Fruit fly (Drosophila melanogaster): ENCODE data around the gene CG33965.

CG33965 gene

DNA sequence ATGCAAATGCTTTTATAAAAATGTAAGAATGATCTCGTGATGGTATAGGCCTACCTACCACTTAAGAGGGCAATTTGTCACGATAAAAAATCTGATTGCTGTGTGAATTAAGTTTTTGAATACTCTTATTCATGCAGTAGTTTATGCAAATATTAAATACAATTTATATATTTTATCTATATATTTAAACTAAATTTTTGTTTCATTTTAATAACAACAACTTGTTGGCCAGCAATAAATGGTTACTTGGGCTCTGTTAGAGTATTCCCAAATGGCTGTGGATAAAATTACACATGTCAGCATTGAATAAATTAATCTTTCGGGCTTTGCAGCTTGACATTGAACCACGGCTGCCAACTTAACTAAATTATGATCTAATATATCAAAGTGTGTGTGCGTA lies 25.9 kb downstream of the CG33965 start (continued):
- peak; percentile 62 for TF ChIP-seq CG2678 (tag; optimal IDR thresholded peaks at IDR 0.05)
- 0 out of 3 replicates have a peak, but pooled peaks have one; percentile 50 for TF ChIP-seq CG11695 (GFP tag; IDR thresholded peaks at IDR 0.05)
- TF ChIP-seq TFAM (GFP tag; optimal IDR thresholded peaks at IDR 0.05) = no peak
- TF ChIP-seq grau (tag; optimal IDR thresholded peaks at IDR 0.05) = peak; percentile 58
- TF ChIP-seq CG3847 (GFP tag; IDR thresholded peaks at IDR 0.05) = peak; percentile 47
- TF ChIP-seq CG15269 (tag; optimal IDR thresholded peaks at IDR 0.05) = peak; percentile 69
- TF ChIP-seq Rx (GFP tag; IDR thresholded peaks at IDR 0.05) = no peak
- TF ChIP-seq CG12659 (GFP tag; optimal IDR thresholded peaks at IDR 0.05) = peak; percentile 17
- peak; percentile 49; the same call in 1 of the 2 replicates for TF ChIP-seq sob (GFP tag; IDR thresholded peaks at IDR 0.05)
- peak; percentile 4 for TF ChIP-seq Abd-B (GFP tag; optimal IDR thresholded peaks at IDR 0.05)
- peak; percentile 28 for TF ChIP-seq Dek (tag; optimal IDR thresholded peaks at IDR 0.05)
- TF ChIP-seq CG13296 (GFP tag; optimal IDR thresholded peaks at IDR 0.05) = peak; percentile 37
- TF ChIP-seq Meics (GFP tag; optimal IDR thresholded peaks at IDR 0.05) = peak; percentile 34
- TF ChIP-seq Dbx (GFP tag; IDR thresholded peaks at IDR 0.05) = no peak
- peak; percentile 27 for TF ChIP-seq CG13424 (tag; optimal IDR thresholded peaks at IDR 0.05)
- no peak for TF ChIP-seq CG10274 (GFP tag; optimal IDR thresholded peaks at IDR 0.05)
- TF ChIP-seq E2f1 (GFP tag; IDR thresholded peaks at IDR 0.05) = peak; percentile 35
- TF ChIP-seq esg (GFP tag; conservative IDR thresholded peaks at IDR 0.05) = peak; percentile 29
- TF ChIP-seq amos (GFP tag; IDR thresholded peaks at IDR 0.05; ENCODE audit: partially characterized antibody) = no peak

DNA sequence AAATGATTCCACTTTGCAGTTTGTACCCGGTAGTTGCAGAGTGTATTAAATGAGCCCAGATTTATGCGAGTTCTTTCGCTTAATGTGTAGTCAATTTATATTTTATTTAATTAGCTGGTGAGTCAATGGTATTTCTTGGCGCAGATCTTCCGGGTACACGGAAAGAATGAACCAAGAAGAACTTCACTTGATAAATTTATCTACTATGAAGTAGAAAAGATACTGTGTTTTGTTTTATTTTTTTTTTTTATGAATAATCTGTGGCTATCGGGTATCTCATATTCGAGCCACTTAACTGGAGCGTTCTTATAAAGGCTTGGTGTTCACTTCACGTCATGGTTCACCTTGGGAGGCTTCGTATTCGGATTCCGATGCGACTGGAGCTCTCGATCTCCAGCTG lies 32.3 kb downstream of the CG33965 start:
- TF ChIP-seq ci (GFP tag; IDR thresholded peaks at IDR 0.05) (no peak), CG12769 (tag; optimal IDR thresholded peaks at IDR 0.05) (no peak), Ravus (GFP tag; IDR thresholded peaks at IDR 0.05) (no peak), CG8281 (tag; optimal IDR thresholded peaks at IDR 0.05) (no peak), NfI (GFP tag; optimal IDR thresholded peaks at IDR 0.05) (no peak), Opbp (GFP tag; IDR thresholded peaks at IDR 0.05; ENCODE audit: partially characterized antibody) (no peak), CG13123 (GFP tag; optimal IDR thresholded peaks at IDR 0.05) (no peak), nmo (GFP tag; optimal IDR thresholded peaks at IDR 0.05) (no peak), HHEX (GFP tag; optimal IDR thresholded peaks at IDR 0.05) (no peak), sens (GFP tag) (peak; percentile 50), sd (tag; optimal IDR thresholded peaks at IDR 0.05) (peak; percentile 9), Bteb2 (GFP tag; optimal IDR thresholded peaks at IDR 0.05) (no peak), Hmr (GFP tag; optimal IDR thresholded peaks at IDR 0.05) (no peak), BEAF-32 (GFP tag; optimal IDR thresholded peaks at IDR 0.05) (no peak), CG8944 (GFP tag; optimal IDR thresholded peaks at IDR 0.05) (no peak), maf-S (GFP tag; optimal IDR thresholded peaks at IDR 0.05) (no peak), dysf (GFP tag; IDR thresholded peaks at IDR 0.05) (no peak), sug (tag; optimal IDR thresholded peaks at IDR 0.05) (no peak)

DNA sequence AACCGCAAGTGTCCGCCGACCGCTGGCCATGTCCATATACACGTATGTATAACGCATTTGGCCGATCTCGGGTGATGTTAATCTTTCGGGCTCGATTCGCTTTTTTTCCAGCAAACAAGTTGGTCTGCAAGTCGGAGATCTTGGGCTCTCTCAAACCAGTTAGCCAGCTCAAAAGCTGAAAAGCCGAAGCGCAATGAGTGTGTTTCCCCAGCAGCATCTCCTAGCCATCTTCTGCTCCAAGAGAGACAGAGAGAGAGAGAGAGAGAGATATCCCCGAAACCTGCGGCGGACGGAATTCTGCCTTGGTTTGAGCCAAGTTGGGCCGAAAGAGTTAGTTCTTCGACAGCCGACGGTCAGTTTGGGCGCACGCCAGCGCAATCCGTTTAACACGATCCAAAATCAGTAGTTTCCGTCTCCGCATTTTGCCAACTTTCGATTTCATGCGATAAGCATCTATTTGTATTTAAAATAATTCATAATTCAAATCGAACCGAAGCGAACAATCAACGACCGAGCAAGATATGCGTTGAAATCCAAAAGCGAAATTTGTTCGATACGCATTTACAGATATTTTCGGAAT lies 32.8 kb downstream of the CG33965 start:
- TF ChIP-seq z (GFP tag; IDR thresholded peaks at IDR 0.05) (peak; percentile 88), CG31388 (GFP tag; optimal IDR thresholded peaks at IDR 0.05) (no peak), corto (GFP tag; optimal IDR thresholded peaks at IDR 0.05) (no peak), chinmo (GFP tag; IDR thresholded peaks at IDR 0.05; ENCODE audit: partially characterized antibody) (peak; percentile 85; the same call in 3 of the 4 replicates), CG14860 (GFP tag; IDR thresholded peaks at IDR 0.05; ENCODE audit: partially characterized antibody) (no peak), bsh (GFP tag; optimal IDR thresholded peaks at IDR 0.05) (no peak), CG17612 (GFP tag; IDR thresholded peaks at IDR 0.05) (no peak), bbx (GFP tag; IDR thresholded peaks at IDR 0.05; ENCODE audit: partially characterized antibody) (no peak), tap (tag; optimal IDR thresholded peaks at IDR 0.05) (no peak), Abd-B (GFP tag; optimal IDR thresholded peaks at IDR 0.05) (no peak), klu (GFP tag; IDR thresholded peaks at IDR 0.05) (no peak), CG11560 (tag; IDR thresholded peaks at IDR 0.05) (no peak), inv (GFP tag; IDR thresholded peaks at IDR 0.05; ENCODE audit: partially characterized antibody) (no peak), CG12299 (tag; optimal IDR thresholded peaks at IDR 0.05) (no peak)
